Worm (Caenorhabditis elegans) whole organism, early embryonic: ENCODE measurements around the gene F28A10.1.

ENCODE experiments used
- ama-1 ChIP-seq: fragments of 150-350 bp; optimal IDR thresholded peaks from 2 replicates; lab custom pipeline; 2014
- ceh-13 ChIP-seq: fragments of 200-800 bp; sonication (Bioruptor generic); optimal IDR thresholded peaks from 2 replicates; lab custom pipeline; 2018; ENCODE audit warnings: mild to moderate bottlenecking, missing genetic modification characterization, missing compliant biosample characterization
- ceh-36 ChIP-seq: sonication (generic microtip); optimal IDR thresholded peaks from 2 replicates; lab custom pipeline; 2016; ENCODE audit warnings: missing genetic modification characterization, inconsistent platforms, missing compliant biosample characterization
- hnd-1 ChIP-seq: sonication (generic microtip); optimal IDR thresholded peaks from 2 replicates; lab custom pipeline; 2016; ENCODE audit warnings: missing genetic modification characterization, missing compliant biosample characterization
- pes-1 ChIP-seq: fragments of 200-800 bp; sonication (Bioruptor generic); IDR thresholded peaks from 2 replicates; pipeline ENCODE4 v1.3.6; 2022; ENCODE audit warnings: missing genetic modification reagents, missing genetic modification characterization, missing compliant biosample characterization
- tbx-11 ChIP-seq: fragments of 200-800 bp; sonication (Bioruptor generic); IDR thresholded peaks from 2 replicates; pipeline ENCODE4 v1.3.6; 2022; ENCODE audit warnings: missing genetic modification characterization, missing compliant biosample characterization

DNA sequence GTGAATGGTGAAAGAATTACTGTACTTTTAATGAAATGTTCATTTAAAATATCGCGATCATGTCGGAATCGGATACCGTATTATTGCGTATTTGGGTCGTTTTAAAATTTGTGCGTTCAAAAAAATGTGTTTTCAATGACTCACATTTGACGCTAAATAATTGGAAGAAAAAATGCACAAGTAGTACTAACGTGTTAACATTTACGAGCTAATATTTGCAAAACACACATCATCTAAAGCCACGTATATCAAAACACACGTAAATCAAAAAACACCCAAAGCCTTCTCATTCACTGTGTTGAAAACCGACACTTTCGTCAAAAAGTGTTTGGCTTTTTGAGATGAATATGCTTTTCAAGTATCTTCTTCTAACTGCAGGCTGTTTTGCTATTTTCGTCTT is at the start of gene F28A10.1:
- TF ChIP-seq ama-1 (lab: Kevin White, UChicago) (no peak), pes-1 (GFP tag; lab: Robert Waterston, UW) (no peak), tbx-11 (GFP tag; lab: Robert Waterston, UW) (no peak), hnd-1 (tag; lab: Kevin White, UChicago) (no peak), ceh-13 (GFP tag; lab: Kevin White, UChicago) (no peak), ceh-36 (tag; lab: Kevin White, UChicago) (no peak)
